Fruit fly (Drosophila melanogaster) whole organism, embryonic: ENCODE measurements around the gene CG9706.

Source experiments
- Ada2b ChIP-seq: fragments of 200-800 bp; sonication (Bioruptor generic); IDR thresholded peaks from 2 replicates; pipeline ENCODE4 v1.3.6; 2022; ENCODE audit warnings: missing biosample characterization, missing genetic modification characterization
- Adf1 ChIP-seq: fragments of 200-800 bp; sonication (Bioruptor generic); IDR thresholded peaks from 2 replicates; pipeline ENCODE4 v1.3.6; 2022; ENCODE audit warnings: missing biosample characterization, missing genetic modification characterization
- Atf-2 ChIP-seq: fragments of 200-800 bp; sonication (Bioruptor generic); optimal IDR thresholded peaks from 2 replicates; lab custom pipeline; 2016; ENCODE audit warnings: missing biosample characterization, missing genetic modification characterization
- BtbVII ChIP-seq: fragments of 200-800 bp; sonication (Bioruptor generic); optimal IDR thresholded peaks from 3 replicates; lab custom pipeline; 2017; ENCODE audit warnings: missing biosample characterization, mild to moderate bottlenecking, missing genetic modification characterization
- CG10267 ChIP-seq: fragments of 200-800 bp; sonication (Bioruptor generic); optimal IDR thresholded peaks from 2 replicates; lab custom pipeline; 2018; ENCODE audit warnings: missing biosample characterization, mild to moderate bottlenecking, missing genetic modification characterization, moderate library complexity
- CG11247 ChIP-seq: fragments of 200-800 bp; sonication (Bioruptor generic); IDR thresholded peaks from 2 replicates; pipeline ENCODE4 v1.3.6; 2022; ENCODE audit warnings: missing biosample characterization, missing genetic modification characterization
- CG12071 ChIP-seq: fragments of 200-800 bp; sonication (Bioruptor generic); optimal IDR thresholded peaks from 3 replicates; lab custom pipeline; 2018; ENCODE audit warnings: missing biosample characterization, mild to moderate bottlenecking, missing genetic modification characterization
- CG12236 ChIP-seq: fragments of 200-800 bp; sonication (Bioruptor generic); optimal IDR thresholded peaks from 2 replicates; lab custom pipeline; 2016; ENCODE audit warnings: missing biosample characterization, missing genetic modification characterization
- CG12299 ChIP-seq: fragments of 200-800 bp; sonication (Bioruptor generic); optimal IDR thresholded peaks from 2 replicates; lab custom pipeline; 2018; ENCODE audit warnings: missing biosample characterization, mild to moderate bottlenecking, missing genetic modification characterization
- CG12744 ChIP-seq: fragments of 200-800 bp; sonication (Bioruptor generic); optimal IDR thresholded peaks from 2 replicates; lab custom pipeline; 2016; ENCODE audit warnings: missing biosample characterization, missing genetic modification characterization
- CG14667 ChIP-seq: fragments of 200-800 bp; sonication (Bioruptor generic); IDR thresholded peaks from 2 replicates; pipeline ENCODE4 v1.3.6; 2022; ENCODE audit warnings: missing biosample characterization, missing genetic modification characterization
- CG15269 ChIP-seq: fragments of 200-800 bp; sonication (Bioruptor generic); optimal IDR thresholded peaks from 2 replicates; lab custom pipeline; 2018; ENCODE audit warnings: missing biosample characterization, mild to moderate bottlenecking, missing genetic modification characterization, moderate library complexity
- CG17612 ChIP-seq: fragments of 200-800 bp; sonication (Bioruptor generic); IDR thresholded peaks from 2 replicates; pipeline ENCODE4 v1.3.6; 2022; ENCODE audit warnings: missing biosample characterization, missing genetic modification characterization
- CG2129 ChIP-seq: fragments of 200-800 bp; sonication (Bioruptor generic); IDR thresholded peaks from 2 replicates; pipeline ENCODE4 v1.3.6; 2022; ENCODE audit warnings: missing biosample characterization, missing genetic modification characterization; ENCODE audit not compliant: partially characterized antibody
- CG33557 ChIP-seq: fragments of 200-800 bp; sonication (Bioruptor generic); optimal IDR thresholded peaks from 2 replicates; lab custom pipeline; 2019; ENCODE audit warnings: missing biosample characterization, mild to moderate bottlenecking, missing genetic modification characterization, moderate library complexity
- CG3847 ChIP-seq: fragments of 200-800 bp; sonication (Bioruptor generic); IDR thresholded peaks from 2 replicates; pipeline ENCODE4 v1.3.6; 2022; ENCODE audit warnings: missing biosample characterization, missing genetic modification characterization
- CG43689 ChIP-seq: fragments of 200-800 bp; sonication (Bioruptor generic); IDR thresholded peaks from 2 replicates; pipeline ENCODE4 v1.3.6; 2022; ENCODE audit warnings: missing biosample characterization, missing genetic modification characterization
- CG5245 ChIP-seq: fragments of 200-800 bp; sonication (Bioruptor generic); optimal IDR thresholded peaks from 3 replicates; lab custom pipeline; 2016; ENCODE audit warnings: missing biosample characterization, missing genetic modification characterization
- CG5953 ChIP-seq: fragments of 200-800 bp; sonication (Bioruptor generic); IDR thresholded peaks from 2 replicates; pipeline ENCODE4 v1.3.6; 2022; ENCODE audit warnings: missing biosample characterization, missing genetic modification characterization
- CG8281 ChIP-seq: fragments of 200-800 bp; sonication (Bioruptor generic); optimal IDR thresholded peaks from 2 replicates; lab custom pipeline; 2018; ENCODE audit warnings: missing biosample characterization, mild to moderate bottlenecking, missing genetic modification characterization, moderate library complexity
- CG9727 ChIP-seq: fragments of 200-800 bp; sonication (Bioruptor generic); optimal IDR thresholded peaks from 3 replicates; lab custom pipeline; 2017; ENCODE audit warnings: missing biosample characterization, mild to moderate bottlenecking, missing genetic modification characterization
- CG9797 ChIP-seq: fragments of 200-800 bp; sonication (Bioruptor generic); optimal IDR thresholded peaks from 3 replicates; lab custom pipeline; 2018; ENCODE audit warnings: missing biosample characterization, mild to moderate bottlenecking, missing genetic modification characterization
- CHES-1-like ChIP-seq: fragments of 200-800 bp; sonication (Bioruptor generic); optimal IDR thresholded peaks from 2 replicates; lab custom pipeline; 2016; ENCODE audit warnings: missing biosample characterization, missing genetic modification characterization
- Dfd ChIP-seq, 2 experiments: fragments of >200 bp; optimal IDR thresholded peaks; 2 replicates each; lab custom pipeline; 2017; ENCODE audit warnings: missing biosample characterization in 2 of 2, missing genetic modification characterization in 2 of 2
- Dp ChIP-seq: fragments of 200-800 bp; sonication (Bioruptor generic); optimal IDR thresholded peaks from 2 replicates; lab custom pipeline; 2018; ENCODE audit warnings: missing biosample characterization, mild to moderate bottlenecking, missing genetic modification characterization, moderate library complexity
- Hmr ChIP-seq: fragments of 200-800 bp; sonication (Bioruptor generic); optimal IDR thresholded peaks from 3 replicates; lab custom pipeline; 2017; ENCODE audit warnings: mild to moderate bottlenecking, missing biosample characterization, missing genetic modification reagents, missing genetic modification characterization
- Hr39 ChIP-seq: fragments of >200 bp; optimal IDR thresholded peaks from 2 replicates; lab custom pipeline; 2017
- Lim3 ChIP-seq: fragments of 200-800 bp; sonication (Bioruptor generic); IDR thresholded peaks from 2 replicates; pipeline ENCODE4 v1.3.6; 2022; ENCODE audit warnings: missing biosample characterization, missing genetic modification characterization
- NFAT ChIP-seq: fragments of 200-800 bp; sonication (Bioruptor generic); IDR thresholded peaks from 2 replicates; pipeline ENCODE4 v1.3.6; 2022; ENCODE audit warnings: missing biosample characterization, missing genetic modification characterization
- Nf-YB ChIP-seq: fragments of 200-800 bp; sonication (Bioruptor generic); optimal IDR thresholded peaks from 3 replicates; lab custom pipeline; 2019; ENCODE audit warnings: missing biosample characterization, mild to moderate bottlenecking, missing genetic modification characterization, moderate library complexity
- Poxn ChIP-seq: fragments of 200-800 bp; sonication (Bioruptor generic); IDR thresholded peaks from 2 replicates; pipeline ENCODE4 v1.3.6; 2022; ENCODE audit warnings: missing biosample characterization, missing genetic modification characterization
- abd-A ChIP-seq: fragments of 200-800 bp; sonication (Bioruptor generic); optimal IDR thresholded peaks from 3 replicates; lab custom pipeline; 2019; ENCODE audit warnings: missing biosample characterization, mild to moderate bottlenecking, missing genetic modification characterization, moderate library complexity
- bigmax ChIP-seq: fragments of 200-800 bp; sonication (Bioruptor generic); optimal IDR thresholded peaks from 2 replicates; lab custom pipeline; 2018; ENCODE audit warnings: missing biosample characterization, mild to moderate bottlenecking, missing genetic modification characterization
- cato ChIP-seq: fragments of 200-800 bp; sonication (Bioruptor generic); optimal IDR thresholded peaks from 2 replicates; lab custom pipeline; 2016; ENCODE audit warnings: missing biosample characterization, missing genetic modification characterization, borderline replicate concordance
- caup ChIP-seq: fragments of 200-800 bp; sonication (Bioruptor generic); optimal IDR thresholded peaks from 3 replicates; lab custom pipeline; 2017; ENCODE audit warnings: missing biosample characterization, mild to moderate bottlenecking, missing genetic modification characterization, moderate library complexity; ENCODE audit not compliant: severe bottlenecking
- crol ChIP-seq: fragments of 200-800 bp; sonication (Bioruptor generic); IDR thresholded peaks from 2 replicates; pipeline ENCODE4 v1.3.6; 2022; ENCODE audit warnings: missing biosample characterization, missing genetic modification characterization
- disco-r ChIP-seq: fragments of 200-800 bp; sonication (Bioruptor generic); optimal IDR thresholded peaks from 2 replicates; lab custom pipeline; 2016; ENCODE audit warnings: missing biosample characterization, missing genetic modification characterization
- gce ChIP-seq: fragments of 200-800 bp; sonication (Bioruptor generic); IDR thresholded peaks from 3 replicates; pipeline ENCODE4 v1.3.6; 2022; ENCODE audit warnings: missing biosample characterization, missing genetic modification characterization
- gcm ChIP-seq: fragments of 200-800 bp; sonication (Bioruptor generic); optimal IDR thresholded peaks from 2 replicates; lab custom pipeline; 2019; ENCODE audit warnings: missing biosample characterization, mild to moderate bottlenecking, missing genetic modification characterization, moderate library complexity
- gro ChIP-seq: fragments of 200-800 bp; sonication (Bioruptor generic); optimal IDR thresholded peaks from 2 replicates; lab custom pipeline; 2016; ENCODE audit warnings: missing biosample characterization, missing genetic modification characterization
- hb ChIP-seq: fragments of 200-800 bp; sonication (Bioruptor generic); IDR thresholded peaks from 3 replicates; pipeline ENCODE4 v1.3.6; 2022; ENCODE audit warnings: missing biosample characterization, missing genetic modification characterization; ENCODE audit not compliant: partially characterized antibody
- nmo ChIP-seq: fragments of 200-800 bp; sonication (Bioruptor generic); optimal IDR thresholded peaks from 2 replicates; lab custom pipeline; 2018; ENCODE audit warnings: missing biosample characterization, mild to moderate bottlenecking, missing genetic modification characterization, moderate library complexity
- phol ChIP-seq: fragments of 200-800 bp; sonication (Bioruptor generic); optimal IDR thresholded peaks from 3 replicates; lab custom pipeline; 2018; ENCODE audit warnings: missing biosample characterization, mild to moderate bottlenecking, missing genetic modification characterization, moderate library complexity
- psq ChIP-seq: fragments of 200-800 bp; sonication (Bioruptor generic); optimal IDR thresholded peaks from 2 replicates; lab custom pipeline; 2017; ENCODE audit warnings: missing biosample characterization, missing genetic modification characterization
- repo ChIP-seq: fragments of 200-800 bp; sonication (Bioruptor generic); optimal IDR thresholded peaks from 2 replicates; lab custom pipeline; 2016; ENCODE audit warnings: missing biosample characterization, missing genetic modification characterization
- sd ChIP-seq: fragments of 200-800 bp; sonication (Bioruptor generic); optimal IDR thresholded peaks from 3 replicates; lab custom pipeline; 2018; ENCODE audit warnings: missing biosample characterization, mild to moderate bottlenecking, missing genetic modification characterization, moderate library complexity
- sens ChIP-seq: fragments of 200-800 bp; sonication (Bioruptor generic); peaks from one replicate; lab custom pipeline; 2016; ENCODE audit warnings: missing biosample characterization, missing genetic modification characterization
- sna ChIP-seq: fragments of 200-800 bp; sonication (Bioruptor generic); IDR thresholded peaks from 2 replicates; pipeline ENCODE4 v1.3.6; 2022; ENCODE audit warnings: missing biosample characterization, missing genetic modification characterization; ENCODE audit not compliant: partially characterized antibody
- tap ChIP-seq: fragments of 200-800 bp; optimal IDR thresholded peaks from 3 replicates; lab custom pipeline; 2019; ENCODE audit warnings: missing biosample characterization, mild to moderate bottlenecking, missing genetic modification characterization, moderate library complexity
- zf30C ChIP-seq: fragments of 200-800 bp; sonication (Bioruptor generic); optimal IDR thresholded peaks from 3 replicates; lab custom pipeline; 2018; ENCODE audit warnings: missing biosample characterization, mild to moderate bottlenecking, missing genetic modification characterization

The CG9706 gene

DNA sequence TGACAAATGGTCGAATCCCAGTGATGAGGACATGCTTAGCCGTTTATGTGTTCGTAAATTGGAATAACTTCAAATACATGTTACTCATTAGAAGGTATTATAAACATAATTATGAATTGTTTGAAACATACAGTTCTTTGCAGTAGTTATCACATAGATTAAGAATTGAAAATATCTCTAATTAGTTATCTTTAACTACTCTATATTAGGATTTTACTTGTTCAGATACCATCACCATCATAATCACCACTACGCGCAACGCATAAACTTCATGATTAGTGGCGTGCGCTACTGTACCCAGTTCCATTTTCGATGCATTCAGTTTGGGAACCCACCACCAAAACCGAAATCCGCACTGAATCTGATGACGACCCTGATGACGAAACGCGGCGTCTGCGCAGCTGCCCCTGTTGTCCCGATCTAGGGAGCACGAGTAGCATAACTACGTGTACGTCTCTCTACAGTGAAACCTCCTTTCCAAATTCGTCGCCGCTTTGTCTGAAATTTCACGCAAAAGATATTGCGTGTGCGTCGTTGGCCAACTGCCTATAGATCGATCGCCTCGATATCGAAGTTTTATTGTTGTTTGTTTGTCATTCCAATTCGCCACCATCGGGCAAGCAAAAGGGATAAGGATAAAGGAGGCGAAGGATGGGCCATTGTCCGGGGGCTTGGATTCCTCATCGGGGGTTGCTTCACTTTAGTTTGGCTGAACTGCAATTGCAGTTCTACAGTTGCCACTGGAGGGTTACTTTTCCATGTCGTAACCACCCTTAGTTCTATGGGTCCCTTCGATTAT, 38.7 kb upstream of the CG9706 start (continued):
- no peak for TF ChIP-seq cato
- no peak for TF ChIP-seq CG14667
- no peak for TF ChIP-seq abd-A
- TF ChIP-seq Ada2b = no peak
- no peak for TF ChIP-seq Dfd (GFP tag; optimal IDR thresholded peaks at IDR 0.05; lab: Kevin White, UChicago)
- no peak for TF ChIP-seq zf30C
- TF ChIP-seq CG15269 (tag; lab: Kevin White, UChicago) = no peak
- peak; percentile 61 for TF ChIP-seq phol (tag; lab: Kevin White, UChicago)
- TF ChIP-seq CG12236 (GFP tag; lab: Kevin White, UChicago) = no peak
- no peak for TF ChIP-seq BtbVII (GFP tag; lab: Kevin White, UChicago)
- no peak for TF ChIP-seq gcm (GFP tag; lab: Kevin White, UChicago)
- no peak for TF ChIP-seq gce
- no peak for TF ChIP-seq CG9797
- TF ChIP-seq Dp = no peak
- no peak for TF ChIP-seq Poxn
- TF ChIP-seq hb = no peak
- no peak for TF ChIP-seq CG12071
- TF ChIP-seq Hr39 (lab: Kevin White, UChicago) = no peak
- no peak for TF ChIP-seq Hmr (GFP tag; lab: Kevin White, UChicago)
- TF ChIP-seq caup (GFP tag; lab: Kevin White, UChicago) = no peak
- peak; percentile 52 for TF ChIP-seq nmo
- no peak for TF ChIP-seq sd (tag; lab: Kevin White, UChicago)
- TF ChIP-seq CG5245 (GFP tag; lab: Kevin White, UChicago) = no peak
- TF ChIP-seq CG2129 = no peak
- no peak for TF ChIP-seq bigmax (GFP tag; lab: Kevin White, UChicago)
- no peak for TF ChIP-seq disco-r (GFP tag; lab: Kevin White, UChicago)
- no peak for TF ChIP-seq NFAT (GFP tag; lab: Robert Waterston, UW)
- TF ChIP-seq tap (tag; lab: Kevin White, UChicago) = no peak
- peak; percentile 68 for TF ChIP-seq CG10267
- no peak for TF ChIP-seq CG11247 (GFP tag; lab: Robert Waterston, UW)
- TF ChIP-seq CG3847 (GFP tag; lab: Robert Waterston, UW) = no peak
- TF ChIP-seq CG5953 (GFP tag; lab: Robert Waterston, UW) = no peak
- TF ChIP-seq Nf-YB = no peak
- no peak for TF ChIP-seq psq (GFP tag; lab: Kevin White, UChicago)
- no peak for TF ChIP-seq CG43689 (GFP tag; lab: Robert Waterston, UW)
- TF ChIP-seq CG9727 = peak; percentile 63
- TF ChIP-seq CG12744 (GFP tag; lab: Kevin White, UChicago) = no peak
- TF ChIP-seq sna (GFP tag; lab: Robert Waterston, UW) = no peak
- TF ChIP-seq CG12299 (tag; lab: Kevin White, UChicago) = no peak
- no peak for TF ChIP-seq Atf-2 (GFP tag; lab: Kevin White, UChicago)
- no peak for TF ChIP-seq Adf1 (GFP tag; lab: Robert Waterston, UW)
- no peak for TF ChIP-seq crol (GFP tag; lab: Robert Waterston, UW)
- TF ChIP-seq CG17612 = no peak
- peak; percentile 13 for TF ChIP-seq CG33557 (GFP tag; lab: Kevin White, UChicago)
- TF ChIP-seq Lim3 (GFP tag; lab: Robert Waterston, UW) = no peak
- TF ChIP-seq CHES-1-like (GFP tag; lab: Kevin White, UChicago) = no peak
- no peak for TF ChIP-seq gro (GFP tag; lab: Kevin White, UChicago)
- TF ChIP-seq sens = peak; percentile 94
- no peak for TF ChIP-seq repo (GFP tag; lab: Kevin White, UChicago)
- TF ChIP-seq CG8281 (tag; lab: Kevin White, UChicago) = no peak
